Fruit fly (Drosophila melanogaster) whole organism, embryonic: ENCODE measurements around the gene CG1840.

Experiments used
- B-H1 ChIP-seq: fragments of 200-800 bp; sonication (Bioruptor generic); IDR thresholded peaks from 3 replicates; pipeline ENCODE4 v1.3.6; 2022; ENCODE audit warnings: missing biosample characterization, missing genetic modification characterization
- CG10543 ChIP-seq: fragments of 200-800 bp; sonication (Bioruptor generic); optimal IDR thresholded peaks from 3 replicates; lab custom pipeline; 2017; ENCODE audit warnings: missing biosample characterization, mild to moderate bottlenecking, missing genetic modification characterization, moderate library complexity
- CG11093 ChIP-seq: fragments of 200-800 bp; sonication (Bioruptor generic); IDR thresholded peaks from 3 replicates; pipeline ENCODE4 v1.3.6; 2022; ENCODE audit warnings: missing biosample characterization, missing genetic modification characterization
- CG1233 ChIP-seq: fragments of 200-800 bp; sonication (Bioruptor generic); optimal IDR thresholded peaks from 4 replicates; lab custom pipeline; 2018; ENCODE audit warnings: missing biosample characterization, mild to moderate bottlenecking, missing genetic modification characterization
- CG15601 ChIP-seq: fragments of 200-800 bp; sonication (Bioruptor generic); optimal IDR thresholded peaks from 3 replicates; lab custom pipeline; 2019; ENCODE audit warnings: missing biosample characterization, mild to moderate bottlenecking, missing genetic modification characterization, moderate library complexity
- CG17568 ChIP-seq: fragments of 200-800 bp; sonication (Bioruptor generic); optimal IDR thresholded peaks from 2 replicates; lab custom pipeline; 2018; ENCODE audit warnings: missing biosample characterization, mild to moderate bottlenecking, missing genetic modification characterization, moderate library complexity
- CG2199 ChIP-seq: fragments of 200-800 bp; sonication (Bioruptor generic); IDR thresholded peaks from 3 replicates; pipeline ENCODE4 v1.3.6; 2022; ENCODE audit warnings: missing biosample characterization, missing genetic modification characterization
- CG34224 ChIP-seq: fragments of 200-800 bp; sonication (Bioruptor generic); IDR thresholded peaks from 3 replicates; pipeline ENCODE4 v1.3.6; 2022; ENCODE audit warnings: missing biosample characterization, missing genetic modification characterization; ENCODE audit not compliant: partially characterized antibody
- CG34422 ChIP-seq: fragments of 200-800 bp; sonication (Bioruptor generic); IDR thresholded peaks from 3 replicates; pipeline ENCODE4 v1.3.6; 2022; ENCODE audit warnings: missing biosample characterization, missing genetic modification characterization
- CG4328 ChIP-seq: fragments of 200-800 bp; sonication (Bioruptor generic); optimal IDR thresholded peaks from 3 replicates; lab custom pipeline; 2017; ENCODE audit warnings: missing biosample characterization, missing genetic modification reagents, missing genetic modification characterization
- CG4404 ChIP-seq: fragments of 200-800 bp; sonication (Bioruptor generic); IDR thresholded peaks from 2 replicates; pipeline ENCODE4 v1.3.6; 2022; ENCODE audit warnings: missing biosample characterization, missing genetic modification characterization
- CG5245 ChIP-seq: fragments of 200-800 bp; sonication (Bioruptor generic); optimal IDR thresholded peaks from 3 replicates; lab custom pipeline; 2016; ENCODE audit warnings: missing biosample characterization, missing genetic modification characterization
- CG9797 ChIP-seq: fragments of 200-800 bp; sonication (Bioruptor generic); optimal IDR thresholded peaks from 3 replicates; lab custom pipeline; 2018; ENCODE audit warnings: missing biosample characterization, mild to moderate bottlenecking, missing genetic modification characterization
- Camta ChIP-seq: fragments of 200-800 bp; sonication (Bioruptor generic); optimal IDR thresholded peaks from 2 replicates; lab custom pipeline; 2016; ENCODE audit warnings: missing biosample characterization, missing genetic modification characterization
- D ChIP-seq, 2 experiments: fragments of 200-800 bp in 1 of 2; fragments of >200 bp in 1 of 2; sonication (Bioruptor generic) in 1 of 2; optimal IDR thresholded peaks; 2 replicates in 1 of 2; 3 replicates in 1 of 2; lab custom pipeline; 2017; ENCODE audit warnings: mild to moderate bottlenecking in 1 of 2, missing biosample characterization in 1 of 2, missing genetic modification characterization in 1 of 2, missing genetic modification reagents in 1 of 2
- D19B ChIP-seq: fragments of 200-800 bp; sonication (Bioruptor generic); optimal IDR thresholded peaks from 2 replicates; lab custom pipeline; 2017; ENCODE audit warnings: missing biosample characterization, mild to moderate bottlenecking, missing genetic modification characterization
- Doc3 ChIP-seq: fragments of 200-800 bp; sonication (Bioruptor generic); IDR thresholded peaks from 3 replicates; pipeline ENCODE4 v1.3.6; 2022; ENCODE audit warnings: missing biosample characterization, missing genetic modification characterization; ENCODE audit not compliant: partially characterized antibody
- Elba2 ChIP-seq: fragments of 200-800 bp; sonication (Bioruptor generic); optimal IDR thresholded peaks from 3 replicates; lab custom pipeline; 2016; ENCODE audit warnings: missing biosample characterization, missing genetic modification characterization
- Gug ChIP-seq: fragments of 200-800 bp; sonication (Bioruptor generic); IDR thresholded peaks from 4 replicates; pipeline ENCODE4 v1.3.6; 2022; ENCODE audit warnings: missing biosample characterization, missing genetic modification characterization
- Lim3 ChIP-seq: fragments of 200-800 bp; sonication (Bioruptor generic); IDR thresholded peaks from 2 replicates; pipeline ENCODE4 v1.3.6; 2022; ENCODE audit warnings: missing biosample characterization, missing genetic modification characterization
- Med ChIP-seq: fragments of 200-800 bp; sonication (Bioruptor generic); peaks from one replicate; lab custom pipeline; 2016; ENCODE audit warnings: missing biosample characterization, missing genetic modification characterization, mild to moderate bottlenecking, inconsistent platforms, moderate library complexity
- Meics ChIP-seq: fragments of 200-800 bp; sonication (Bioruptor generic); optimal IDR thresholded peaks from 2 replicates; lab custom pipeline; 2017; ENCODE audit warnings: missing biosample characterization, mild to moderate bottlenecking, missing genetic modification characterization
- NC2β ChIP-seq: fragments of 200-800 bp; sonication (Bioruptor generic); optimal IDR thresholded peaks from 2 replicates; lab custom pipeline; 2016; ENCODE audit warnings: missing biosample characterization, missing genetic modification characterization
- Neu2 ChIP-seq: fragments of 200-800 bp; sonication (Bioruptor generic); optimal IDR thresholded peaks from 3 replicates; lab custom pipeline; 2016; ENCODE audit warnings: missing biosample characterization, missing genetic modification characterization, borderline replicate concordance
- Poxn ChIP-seq: fragments of 200-800 bp; sonication (Bioruptor generic); IDR thresholded peaks from 2 replicates; pipeline ENCODE4 v1.3.6; 2022; ENCODE audit warnings: missing biosample characterization, missing genetic modification characterization
- Rfx ChIP-seq: fragments of 200-800 bp; sonication (Bioruptor generic); IDR thresholded peaks from 2 replicates; pipeline ENCODE4 v1.3.6; 2022; ENCODE audit warnings: missing biosample characterization, missing genetic modification characterization
- Ssrp ChIP-seq: fragments of 200-800 bp; sonication (Bioruptor generic); optimal IDR thresholded peaks from 2 replicates; lab custom pipeline; 2018; ENCODE audit warnings: missing biosample characterization, mild to moderate bottlenecking, missing genetic modification characterization, moderate library complexity
- Xbp1 ChIP-seq: fragments of 200-800 bp; sonication (Bioruptor generic); optimal IDR thresholded peaks from 3 replicates; lab custom pipeline; 2016; ENCODE audit warnings: missing biosample characterization, mild to moderate bottlenecking, missing genetic modification characterization
- ac ChIP-seq: fragments of 200-800 bp; sonication (Bioruptor generic); optimal IDR thresholded peaks from 3 replicates; lab custom pipeline; 2017; ENCODE audit warnings: missing biosample characterization, mild to moderate bottlenecking, missing genetic modification characterization
- ash1 ChIP-seq: fragments of 200-800 bp; sonication (Bioruptor generic); optimal IDR thresholded peaks from 2 replicates; lab custom pipeline; 2018; ENCODE audit warnings: missing biosample characterization, mild to moderate bottlenecking, missing genetic modification characterization
- az2 ChIP-seq: fragments of 200-800 bp; sonication (Bioruptor generic); optimal IDR thresholded peaks from 3 replicates; lab custom pipeline; 2016; ENCODE audit warnings: missing biosample characterization, missing genetic modification characterization
- croc ChIP-seq: fragments of 200-800 bp; sonication (Bioruptor generic); conservative IDR thresholded peaks from 3 replicates; pipeline ENCODE4 v1.3.6; 2022; ENCODE audit warnings: missing biosample characterization, missing genetic modification characterization
- emc ChIP-seq: fragments of 200-800 bp; sonication (Bioruptor generic); optimal IDR thresholded peaks from 2 replicates; lab custom pipeline; 2016; ENCODE audit warnings: missing biosample characterization, missing genetic modification characterization
- ems ChIP-seq: fragments of 200-800 bp; sonication (Bioruptor generic); optimal IDR thresholded peaks from 3 replicates; lab custom pipeline; 2016; ENCODE audit warnings: missing biosample characterization, missing genetic modification characterization
- grn ChIP-seq: fragments of 200-800 bp; sonication (Bioruptor generic); optimal IDR thresholded peaks from 3 replicates; lab custom pipeline; 2017; ENCODE audit warnings: missing biosample characterization, missing genetic modification characterization
- h ChIP-seq: fragments of >200 bp; optimal IDR thresholded peaks from 2 replicates; lab custom pipeline; 2017
- ham ChIP-seq: fragments of 200-800 bp; sonication (Bioruptor generic); IDR thresholded peaks from 2 replicates; pipeline ENCODE4 v1.3.6; 2022; ENCODE audit warnings: missing biosample characterization, missing genetic modification characterization
- insv ChIP-seq, 2 experiments: fragments of 200-800 bp; sonication (Bioruptor generic); optimal IDR thresholded peaks; 3 replicates each; lab custom pipeline; 2016 to 2018; ENCODE audit warnings: missing biosample characterization in 2 of 2, missing genetic modification characterization in 2 of 2
- jigr1 ChIP-seq: fragments of 200-800 bp; sonication (Bioruptor generic); IDR thresholded peaks from 3 replicates; pipeline ENCODE4 v1.3.6; 2022; ENCODE audit warnings: missing biosample characterization, missing genetic modification characterization
- lilli ChIP-seq: fragments of 200-800 bp; sonication (Bioruptor generic); optimal IDR thresholded peaks from 3 replicates; lab custom pipeline; 2016; ENCODE audit warnings: missing biosample characterization, missing genetic modification characterization
- lmd ChIP-seq: fragments of 200-800 bp; sonication (Bioruptor generic); IDR thresholded peaks from 2 replicates; pipeline ENCODE4 v1.3.6; 2022; ENCODE audit warnings: missing biosample characterization, missing genetic modification characterization
- pfk ChIP-seq: fragments of 200-800 bp; sonication (Bioruptor generic); optimal IDR thresholded peaks from 2 replicates; lab custom pipeline; 2018; ENCODE audit warnings: missing biosample characterization, mild to moderate bottlenecking, missing genetic modification characterization, moderate library complexity
- phol ChIP-seq: fragments of 200-800 bp; sonication (Bioruptor generic); optimal IDR thresholded peaks from 3 replicates; lab custom pipeline; 2018; ENCODE audit warnings: missing biosample characterization, mild to moderate bottlenecking, missing genetic modification characterization, moderate library complexity
- pita ChIP-seq: fragments of 200-800 bp; sonication (Bioruptor generic); optimal IDR thresholded peaks from 2 replicates; lab custom pipeline; 2017; ENCODE audit warnings: missing biosample characterization, mild to moderate bottlenecking, missing genetic modification characterization
- row ChIP-seq: fragments of 200-800 bp; sonication (Bioruptor generic); IDR thresholded peaks from 3 replicates; pipeline ENCODE4 v1.3.6; 2022; ENCODE audit warnings: missing biosample characterization, missing genetic modification characterization
- shn ChIP-seq: fragments of 200-800 bp; sonication (Bioruptor generic); optimal IDR thresholded peaks from 3 replicates; lab custom pipeline; 2016; ENCODE audit warnings: missing biosample characterization, missing genetic modification characterization
- sna ChIP-seq: fragments of 200-800 bp; sonication (Bioruptor generic); IDR thresholded peaks from 2 replicates; pipeline ENCODE4 v1.3.6; 2022; ENCODE audit warnings: missing biosample characterization, missing genetic modification characterization; ENCODE audit not compliant: partially characterized antibody
- so ChIP-seq: fragments of 200-800 bp; sonication (Bioruptor generic); IDR thresholded peaks from 3 replicates; pipeline ENCODE4 v1.3.6; 2022; ENCODE audit warnings: missing biosample characterization, missing genetic modification characterization
- tin ChIP-seq: fragments of 200-800 bp; sonication (Bioruptor generic); optimal IDR thresholded peaks from 3 replicates; lab custom pipeline; 2016; ENCODE audit warnings: missing biosample characterization, missing genetic modification characterization
- unpg ChIP-seq: fragments of 200-800 bp; sonication (Bioruptor generic); optimal IDR thresholded peaks from 3 replicates; lab custom pipeline; 2018; ENCODE audit warnings: missing biosample characterization, mild to moderate bottlenecking, missing genetic modification characterization, moderate library complexity
- vfl ChIP-seq: fragments of 200-800 bp; sonication (Bioruptor generic); optimal IDR thresholded peaks from 2 replicates; lab custom pipeline; 2016; ENCODE audit warnings: missing biosample characterization, missing genetic modification characterization
- zfh1 ChIP-seq: fragments of 200-800 bp; sonication (Bioruptor generic); IDR thresholded peaks from 3 replicates; pipeline ENCODE4 v1.3.6; 2022; ENCODE audit warnings: missing biosample characterization, missing genetic modification characterization

The CG1840 gene

DNA sequence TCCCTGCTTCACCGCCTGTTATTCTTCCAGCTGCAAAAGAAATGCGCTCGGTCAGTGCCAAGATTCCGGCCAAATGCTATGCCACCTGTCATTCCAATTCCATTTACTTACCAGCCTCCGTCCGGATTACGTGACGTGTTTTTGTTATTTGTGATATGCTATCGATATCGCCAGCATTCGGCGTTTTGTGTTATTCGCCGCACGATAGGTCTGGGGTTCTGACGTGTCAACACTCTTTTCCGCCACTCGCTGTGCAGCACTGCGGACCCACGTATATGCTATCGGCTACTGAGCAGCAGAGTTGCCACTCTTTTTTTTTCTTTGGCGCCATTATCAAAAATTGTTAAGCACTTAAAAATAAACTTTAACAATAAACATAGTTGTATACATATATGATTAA, 35.8 kb upstream of the CG1840 start, which contains the start of gene p24-1 (continued):
- peak; percentile 31 for TF ChIP-seq unpg (GFP tag; lab: Kevin White, UChicago)
- no peak for TF ChIP-seq croc (GFP tag; lab: Robert Waterston, UW)
- peak; percentile 89 for TF ChIP-seq CG34224 (GFP tag; lab: Robert Waterston, UW)
- peak; percentile 56; the same call in 2 of the 4 replicates for TF ChIP-seq Gug (GFP tag; lab: Robert Waterston, UW)
- TF ChIP-seq Meics (GFP tag; lab: Kevin White, UChicago) = peak; percentile 34
- TF ChIP-seq emc (GFP tag; lab: Kevin White, UChicago) = no peak
- no peak for TF ChIP-seq Neu2 (GFP tag; lab: Kevin White, UChicago)
- peak; percentile 82 for TF ChIP-seq sna (GFP tag; lab: Robert Waterston, UW)
- no peak for TF ChIP-seq so (GFP tag; lab: Robert Waterston, UW)
- TF ChIP-seq Med (GFP tag; lab: Kevin White, UChicago) = peak; percentile 95
- TF ChIP-seq pita (GFP tag; lab: Kevin White, UChicago) = no peak
- TF ChIP-seq Poxn (GFP tag; lab: Robert Waterston, UW) = no peak
- TF ChIP-seq ash1 (GFP tag; lab: Kevin White, UChicago) = no peak
- no peak for TF ChIP-seq h (lab: Kevin White, UChicago)
- TF ChIP-seq jigr1 (GFP tag; lab: Robert Waterston, UW) = no peak
- TF ChIP-seq CG11093 (GFP tag; lab: Robert Waterston, UW) = no peak
- TF ChIP-seq Camta (GFP tag; lab: Kevin White, UChicago) = peak; percentile 0
- TF ChIP-seq CG17568 (GFP tag; lab: Kevin White, UChicago) = no peak
- peak; percentile 70 for TF ChIP-seq Doc3
- no peak for TF ChIP-seq Lim3
- TF ChIP-seq NC2β (GFP tag; lab: Kevin White, UChicago) = no peak
- TF ChIP-seq tin (GFP tag; lab: Kevin White, UChicago) = peak; percentile 49
- peak; percentile 17 for TF ChIP-seq ems
- no peak for TF ChIP-seq D (optimal IDR thresholded peaks at IDR 0.05; lab: Kevin White, UChicago)
- TF ChIP-seq D (GFP tag; optimal IDR thresholded peaks at IDR 0.05; lab: Kevin White, UChicago) = no peak
- TF ChIP-seq CG5245 = no peak
- TF ChIP-seq insv (GFP tag; optimal IDR thresholded peaks at IDR 0.05; lab: Kevin White, UChicago) = peak in 1 of 2 experiments; percentile 7
- no peak for TF ChIP-seq CG4328 (GFP tag; lab: Kevin White, UChicago)
- TF ChIP-seq CG1233 (GFP tag; lab: Kevin White, UChicago) = no peak
- peak; percentile 45 for TF ChIP-seq vfl
- TF ChIP-seq az2 (GFP tag; lab: Kevin White, UChicago) = peak; percentile 9
- no peak for TF ChIP-seq CG2199
- peak; percentile 54 for TF ChIP-seq row (GFP tag; lab: Robert Waterston, UW)
- TF ChIP-seq ac (GFP tag; lab: Kevin White, UChicago) = no peak
- peak; percentile 40 for TF ChIP-seq shn
- peak; percentile 34 for TF ChIP-seq CG15601 (tag; lab: Kevin White, UChicago)
- TF ChIP-seq CG34422 (GFP tag; lab: Robert Waterston, UW) = peak; percentile 62; the same call in 2 of the 3 replicates
- no peak; the same call in 2 of the 3 replicates for TF ChIP-seq zfh1
- TF ChIP-seq pfk (GFP tag; lab: Kevin White, UChicago) = peak; percentile 18
- TF ChIP-seq Xbp1 (GFP tag; lab: Kevin White, UChicago) = peak; percentile 92
- peak; percentile 60 for TF ChIP-seq CG10543
- TF ChIP-seq Ssrp (tag; lab: Kevin White, UChicago) = no peak
- peak; percentile 53 for TF ChIP-seq CG9797 (GFP tag; lab: Kevin White, UChicago)
- TF ChIP-seq lilli = peak; percentile 67
- TF ChIP-seq phol = peak; percentile 64
- TF ChIP-seq CG4404 (GFP tag; lab: Robert Waterston, UW) = no peak
- no peak for TF ChIP-seq B-H1 (GFP tag; lab: Robert Waterston, UW)
- no peak for TF ChIP-seq D19B
- TF ChIP-seq Rfx = peak; percentile 81
- no peak for TF ChIP-seq ham
- TF ChIP-seq Elba2 (GFP tag; lab: Kevin White, UChicago) = no peak
- TF ChIP-seq grn (GFP tag; lab: Kevin White, UChicago) = no peak
- TF ChIP-seq lmd (GFP tag; lab: Robert Waterston, UW) = peak; percentile 11; the same call in 1 of the 2 replicates
